Worm (Caenorhabditis elegans): ENCODE results near the gene Y46E12A.3.

- TF ChIP-seq tbx-2 (tag; optimal IDR thresholded peaks at IDR 0.05), result no peak
- no peak for TF ChIP-seq ets-4 (tag; optimal IDR thresholded peaks at IDR 0.05)
- no peak for TF ChIP-seq pqm-1 (tag; optimal IDR thresholded peaks at IDR 0.05)
- TF ChIP-seq pha-4 (tag; optimal IDR thresholded peaks at IDR 0.05), result no peak
Measured at ce11 chrIII:1763222-1763621, 8.5 kb upstream of the Y46E12A.3 start, which contains the start of gene cnc-6.

Measured in whole organism, late embryonic.